Fruit fly (Drosophila melanogaster) whole organism, embryonic: ENCODE data around the gene Bap111.
A peak's percentile ranks its signal among the peaks of the same experiment; 100 is the strongest.

Experiments used
- B-H2 ChIP-seq: fragments of 200-800 bp; sonication (Bioruptor generic); optimal IDR thresholded peaks from 2 replicates; lab custom pipeline; 2018; ENCODE audit warnings: missing biosample characterization, mild to moderate bottlenecking, missing genetic modification characterization
- CG10267 ChIP-seq: fragments of 200-800 bp; sonication (Bioruptor generic); optimal IDR thresholded peaks from 2 replicates; lab custom pipeline; 2018; ENCODE audit warnings: missing biosample characterization, mild to moderate bottlenecking, missing genetic modification characterization, moderate library complexity
- CG10274 ChIP-seq: fragments of 200-800 bp; sonication (Bioruptor generic); optimal IDR thresholded peaks from 3 replicates; lab custom pipeline; 2017; ENCODE audit warnings: missing biosample characterization, mild to moderate bottlenecking, missing genetic modification characterization
- CG11723 ChIP-seq: fragments of 200-800 bp; sonication (Bioruptor generic); optimal IDR thresholded peaks from 2 replicates; lab custom pipeline; 2017; ENCODE audit warnings: missing biosample characterization, mild to moderate bottlenecking, missing genetic modification characterization
- CG12071 ChIP-seq: fragments of 200-800 bp; sonication (Bioruptor generic); optimal IDR thresholded peaks from 3 replicates; lab custom pipeline; 2018; ENCODE audit warnings: missing biosample characterization, mild to moderate bottlenecking, missing genetic modification characterization
- CG12391 ChIP-seq: fragments of 200-800 bp; sonication (Bioruptor generic); optimal IDR thresholded peaks from 3 replicates; lab custom pipeline; 2018; ENCODE audit warnings: missing biosample characterization, mild to moderate bottlenecking, missing genetic modification characterization, moderate library complexity
- CG13287 ChIP-seq: fragments of 200-800 bp; sonication (Bioruptor generic); IDR thresholded peaks from 2 replicates; pipeline ENCODE4 v1.3.6; 2022; ENCODE audit warnings: missing biosample characterization, missing genetic modification characterization; ENCODE audit not compliant: partially characterized antibody
- CG13775 ChIP-seq: fragments of 200-800 bp; sonication (Bioruptor generic); optimal IDR thresholded peaks from 3 replicates; lab custom pipeline; 2017; ENCODE audit warnings: missing biosample characterization, mild to moderate bottlenecking, missing genetic modification characterization
- CG13894 ChIP-seq: fragments of 200-800 bp; sonication (Bioruptor generic); optimal IDR thresholded peaks from 3 replicates; lab custom pipeline; 2018; ENCODE audit warnings: missing biosample characterization, mild to moderate bottlenecking, missing genetic modification characterization, moderate library complexity
- CG15269 ChIP-seq: fragments of 200-800 bp; sonication (Bioruptor generic); optimal IDR thresholded peaks from 2 replicates; lab custom pipeline; 2018; ENCODE audit warnings: missing biosample characterization, mild to moderate bottlenecking, missing genetic modification characterization, moderate library complexity
- CG15696 ChIP-seq: fragments of 200-800 bp; sonication (Bioruptor generic); optimal IDR thresholded peaks from 2 replicates; lab custom pipeline; 2019; ENCODE audit warnings: missing biosample characterization, mild to moderate bottlenecking, missing genetic modification characterization, moderate library complexity
- CG1602 ChIP-seq: fragments of 200-800 bp; sonication (Bioruptor generic); optimal IDR thresholded peaks from 3 replicates; lab custom pipeline; 2016; ENCODE audit warnings: missing biosample characterization, missing genetic modification characterization
- CG18619 ChIP-seq: fragments of 200-800 bp; sonication (Bioruptor generic); optimal IDR thresholded peaks from 3 replicates; lab custom pipeline; 2017; ENCODE audit warnings: missing biosample characterization, mild to moderate bottlenecking, missing genetic modification characterization
- CG2199 ChIP-seq: fragments of 200-800 bp; sonication (Bioruptor generic); IDR thresholded peaks from 3 replicates; pipeline ENCODE4 v1.3.6; 2022; ENCODE audit warnings: missing biosample characterization, missing genetic modification characterization
- CG2202 ChIP-seq: fragments of 200-800 bp; sonication (Bioruptor generic); optimal IDR thresholded peaks from 2 replicates; lab custom pipeline; 2018; ENCODE audit warnings: missing biosample characterization, mild to moderate bottlenecking, missing genetic modification characterization
- CG31224 ChIP-seq: fragments of 200-800 bp; sonication (Bioruptor generic); IDR thresholded peaks from 2 replicates; pipeline ENCODE4 v1.3.6; 2022; ENCODE audit warnings: missing biosample characterization, missing genetic modification characterization
- CG3281 ChIP-seq: fragments of 200-800 bp; sonication (Bioruptor generic); optimal IDR thresholded peaks from 3 replicates; lab custom pipeline; 2017; ENCODE audit warnings: missing biosample characterization, mild to moderate bottlenecking, missing genetic modification characterization
- CG4730 ChIP-seq: fragments of 200-800 bp; sonication (Bioruptor generic); IDR thresholded peaks from 2 replicates; pipeline ENCODE4 v1.3.6; 2022; ENCODE audit warnings: missing biosample characterization, missing genetic modification characterization
- CG4854 ChIP-seq: fragments of 200-800 bp; sonication (Bioruptor generic); optimal IDR thresholded peaks from 2 replicates; lab custom pipeline; 2016; ENCODE audit warnings: missing biosample characterization, missing genetic modification characterization, inconsistent platforms
- CG6791 ChIP-seq: fragments of 200-800 bp; sonication (Bioruptor generic); IDR thresholded peaks from 3 replicates; pipeline ENCODE4 v1.3.6; 2022; ENCODE audit warnings: missing biosample characterization, missing genetic modification characterization; ENCODE audit not compliant: partially characterized antibody
- CG7372 ChIP-seq: fragments of 200-800 bp; sonication (Bioruptor generic); IDR thresholded peaks from 2 replicates; pipeline ENCODE4 v1.3.6; 2022; ENCODE audit warnings: missing biosample characterization, missing genetic modification characterization
- CG7839 ChIP-seq: fragments of 200-800 bp; sonication (Bioruptor generic); optimal IDR thresholded peaks from 3 replicates; lab custom pipeline; 2018; ENCODE audit warnings: missing biosample characterization, mild to moderate bottlenecking, missing genetic modification characterization, moderate library complexity
- Elba2 ChIP-seq: fragments of 200-800 bp; sonication (Bioruptor generic); optimal IDR thresholded peaks from 3 replicates; lab custom pipeline; 2016; ENCODE audit warnings: missing biosample characterization, missing genetic modification characterization
- Gug ChIP-seq: fragments of 200-800 bp; sonication (Bioruptor generic); IDR thresholded peaks from 4 replicates; pipeline ENCODE4 v1.3.6; 2022; ENCODE audit warnings: missing biosample characterization, missing genetic modification characterization
- Hand ChIP-seq: fragments of 200-800 bp; sonication (Bioruptor generic); optimal IDR thresholded peaks from 2 replicates; lab custom pipeline; 2017; ENCODE audit warnings: mild to moderate bottlenecking, missing biosample characterization, missing genetic modification reagents, missing genetic modification characterization
- Hmx ChIP-seq: fragments of 200-800 bp; sonication (Bioruptor generic); optimal IDR thresholded peaks from 2 replicates; lab custom pipeline; 2016; ENCODE audit warnings: missing biosample characterization, missing genetic modification characterization
- MESR4 ChIP-seq: fragments of 200-800 bp; sonication (Bioruptor generic); optimal IDR thresholded peaks from 2 replicates; lab custom pipeline; 2018; ENCODE audit warnings: missing biosample characterization, mild to moderate bottlenecking, missing genetic modification characterization, moderate library complexity
- NC2α ChIP-seq: fragments of 200-800 bp; sonication (Bioruptor generic); optimal IDR thresholded peaks from 2 replicates; lab custom pipeline; 2016; ENCODE audit warnings: missing biosample characterization, missing genetic modification characterization
- Nf-YB ChIP-seq: fragments of 200-800 bp; sonication (Bioruptor generic); optimal IDR thresholded peaks from 3 replicates; lab custom pipeline; 2019; ENCODE audit warnings: missing biosample characterization, mild to moderate bottlenecking, missing genetic modification characterization, moderate library complexity
- Sin3A ChIP-seq: fragments of >200 bp; optimal IDR thresholded peaks from 2 replicates; lab custom pipeline; 2018
- Sry-δ ChIP-seq: fragments of 200-800 bp; sonication (Bioruptor generic); optimal IDR thresholded peaks from 2 replicates; lab custom pipeline; 2016; ENCODE audit warnings: missing biosample characterization, missing genetic modification characterization
- Ssrp ChIP-seq: fragments of 200-800 bp; sonication (Bioruptor generic); optimal IDR thresholded peaks from 2 replicates; lab custom pipeline; 2018; ENCODE audit warnings: missing biosample characterization, mild to moderate bottlenecking, missing genetic modification characterization, moderate library complexity
- Usf ChIP-seq: fragments of 200-800 bp; sonication (Bioruptor generic); optimal IDR thresholded peaks from 2 replicates; lab custom pipeline; 2017; ENCODE audit warnings: missing genotype, missing biosample characterization, missing genetic modification characterization
- btn ChIP-seq: fragments of 200-800 bp; sonication (Bioruptor generic); optimal IDR thresholded peaks from 2 replicates; lab custom pipeline; 2016; ENCODE audit warnings: missing biosample characterization, missing genetic modification characterization
- dimm ChIP-seq: fragments of 200-800 bp; sonication (Bioruptor generic); IDR thresholded peaks from 2 replicates; pipeline ENCODE4 v1.3.6; 2022; ENCODE audit warnings: missing biosample characterization, missing genetic modification characterization
- gce ChIP-seq: fragments of 200-800 bp; sonication (Bioruptor generic); IDR thresholded peaks from 3 replicates; pipeline ENCODE4 v1.3.6; 2022; ENCODE audit warnings: missing biosample characterization, missing genetic modification characterization
- gcm2 ChIP-seq: fragments of 200-800 bp; sonication (Bioruptor generic); optimal IDR thresholded peaks from 2 replicates; lab custom pipeline; 2016; ENCODE audit warnings: missing biosample characterization, missing genetic modification characterization
- inv ChIP-seq: fragments of 200-800 bp; sonication (Bioruptor generic); IDR thresholded peaks from 2 replicates; pipeline ENCODE4 v1.3.6; 2022; ENCODE audit warnings: missing biosample characterization, missing genetic modification characterization; ENCODE audit not compliant: partially characterized antibody
- kay ChIP-seq: fragments of 200-800 bp; sonication (Bioruptor generic); optimal IDR thresholded peaks from 2 replicates; lab custom pipeline; 2016; ENCODE audit warnings: missing biosample characterization, missing genetic modification characterization
- knrl ChIP-seq: fragments of 200-800 bp; sonication (Bioruptor generic); IDR thresholded peaks from 3 replicates; pipeline ENCODE4 v1.3.6; 2022; ENCODE audit warnings: missing biosample characterization, missing genetic modification characterization; ENCODE audit not compliant: partially characterized antibody
- luna ChIP-seq: fragments of 200-800 bp; sonication (Bioruptor generic); optimal IDR thresholded peaks from 2 replicates; lab custom pipeline; 2016; ENCODE audit warnings: missing biosample characterization, missing genetic modification characterization
- nerfin-2 ChIP-seq: fragments of 200-800 bp; sonication (Bioruptor generic); IDR thresholded peaks from 2 replicates; pipeline ENCODE4 v1.3.6; 2022; ENCODE audit warnings: missing biosample characterization, missing genetic modification characterization; ENCODE audit not compliant: partially characterized antibody
- odd ChIP-seq: fragments of 200-800 bp; sonication (Bioruptor generic); optimal IDR thresholded peaks from 2 replicates; lab custom pipeline; 2017; ENCODE audit warnings: missing biosample characterization, mild to moderate bottlenecking, missing genetic modification characterization
- org-1 ChIP-seq: fragments of 200-800 bp; sonication (Bioruptor generic); optimal IDR thresholded peaks from 2 replicates; lab custom pipeline; 2017; ENCODE audit warnings: missing biosample characterization, missing genetic modification characterization
- otp ChIP-seq: fragments of 200-800 bp; sonication (Bioruptor generic); IDR thresholded peaks from 3 replicates; pipeline ENCODE4, ENCODE4 v1.3.6; 2022; ENCODE audit warnings: missing biosample characterization, missing genetic modification characterization
- pros ChIP-seq: fragments of 200-800 bp; sonication (Bioruptor generic); optimal IDR thresholded peaks from 3 replicates; lab custom pipeline; 2019; ENCODE audit warnings: missing biosample characterization, mild to moderate bottlenecking, missing genetic modification characterization, moderate library complexity
- sens ChIP-seq: fragments of 200-800 bp; sonication (Bioruptor generic); peaks from one replicate; lab custom pipeline; 2016; ENCODE audit warnings: missing biosample characterization, missing genetic modification characterization
- so ChIP-seq: fragments of 200-800 bp; sonication (Bioruptor generic); IDR thresholded peaks from 3 replicates; pipeline ENCODE4 v1.3.6; 2022; ENCODE audit warnings: missing biosample characterization, missing genetic modification characterization
- usp ChIP-seq: fragments of >200 bp; optimal IDR thresholded peaks from 2 replicates; lab custom pipeline; 2017; ENCODE audit warnings: missing biosample characterization, missing genetic modification characterization
- yki ChIP-seq: fragments of >200 bp; optimal IDR thresholded peaks from 3 replicates; lab custom pipeline; 2018
- z ChIP-seq: fragments of 200-800 bp; sonication (Bioruptor generic); IDR thresholded peaks from 3 replicates; pipeline ENCODE4 v1.3.6; 2022; ENCODE audit warnings: missing biosample characterization, missing genetic modification characterization

Gene Bap111

dm6 chrX:9196362-9196761, 47.3 kb downstream of the Bap111 start, which contains the start of gene CG12118 (continued):
- peak; percentile 79 for TF ChIP-seq Sry-δ
- TF ChIP-seq CG15269 (tag; lab: Kevin White, UChicago): peak; percentile 75
- peak; percentile 28 for TF ChIP-seq org-1 (GFP tag; lab: Kevin White, UChicago)
- TF ChIP-seq CG7839 (tag; lab: Kevin White, UChicago): peak; percentile 76
- peak; percentile 89 for TF ChIP-seq nerfin-2 (GFP tag; lab: Robert Waterston, UW)
- peak; percentile 53 for TF ChIP-seq Nf-YB
- peak; percentile 43 for TF ChIP-seq odd (GFP tag; lab: Kevin White, UChicago)
- no peak for TF ChIP-seq CG12071 (GFP tag; lab: Kevin White, UChicago)
- TF ChIP-seq btn (GFP tag; lab: Kevin White, UChicago): no peak
- TF ChIP-seq otp (GFP tag; lab: Robert Waterston, UW): peak; percentile 73; the same call in 2 of the 3 replicates
- peak; percentile 58; the same call in 3 of the 4 replicates for TF ChIP-seq Gug (GFP tag; lab: Robert Waterston, UW)
- TF ChIP-seq CG31224 (GFP tag; lab: Robert Waterston, UW): peak; percentile 79
- no peak for TF ChIP-seq Usf (GFP tag; lab: Kevin White, UChicago)
- TF ChIP-seq so (GFP tag; lab: Robert Waterston, UW): peak; percentile 56; the same call in 1 of the 3 replicates
- TF ChIP-seq gcm2: peak; percentile 13
- TF ChIP-seq pros (GFP tag; lab: Kevin White, UChicago): no peak
- TF ChIP-seq CG10274: no peak
- TF ChIP-seq Sin3A: no peak
- no peak for TF ChIP-seq gce (GFP tag; lab: Robert Waterston, UW)
- peak; percentile 80 for TF ChIP-seq CG13775
- TF ChIP-seq CG11723 (GFP tag; lab: Kevin White, UChicago): peak; percentile 32
- TF ChIP-seq Ssrp (tag; lab: Kevin White, UChicago): peak; percentile 74
- no peak for TF ChIP-seq luna (GFP tag; lab: Kevin White, UChicago)
- no peak for TF ChIP-seq MESR4 (GFP tag; lab: Kevin White, UChicago)
- no peak for TF ChIP-seq usp (GFP tag; lab: Kevin White, UChicago)
- peak; percentile 62 for TF ChIP-seq kay (GFP tag; lab: Kevin White, UChicago)
- TF ChIP-seq knrl: peak; percentile 93
- peak; percentile 32 for TF ChIP-seq Hand
- peak; percentile 57 for TF ChIP-seq CG18619 (GFP tag; lab: Kevin White, UChicago)
- TF ChIP-seq CG4854 (GFP tag; lab: Kevin White, UChicago): peak; percentile 55
- TF ChIP-seq CG4730 (GFP tag; lab: Robert Waterston, UW): peak; percentile 59; the same call in 1 of the 2 replicates
- TF ChIP-seq CG12391: peak; percentile 91
- TF ChIP-seq Elba2 (GFP tag; lab: Kevin White, UChicago): peak; percentile 23
- TF ChIP-seq Hmx (GFP tag; lab: Kevin White, UChicago): no peak
- peak; percentile 88 for TF ChIP-seq sens (GFP tag; lab: Kevin White, UChicago)
- TF ChIP-seq dimm (GFP tag; lab: Robert Waterston, UW): peak; percentile 39; the same call in 1 of the 2 replicates
- TF ChIP-seq CG2202 (tag; lab: Kevin White, UChicago): peak; percentile 39
- TF ChIP-seq B-H2: peak; percentile 81
- peak; percentile 75 for TF ChIP-seq CG13894 (tag; lab: Kevin White, UChicago)
- no peak for TF ChIP-seq yki (lab: Kevin White, UChicago)
- peak; percentile 83 for TF ChIP-seq CG1602 (GFP tag; lab: Kevin White, UChicago)
- TF ChIP-seq CG10267 (tag; lab: Kevin White, UChicago): peak; percentile 81
- peak; percentile 77 for TF ChIP-seq CG7372 (GFP tag; lab: Robert Waterston, UW)
- TF ChIP-seq CG6791 (GFP tag; lab: Robert Waterston, UW): peak; percentile 82
- no peak for TF ChIP-seq CG2199 (GFP tag; lab: Robert Waterston, UW)
- TF ChIP-seq CG15696: peak; percentile 62
- no peak for TF ChIP-seq z (GFP tag; lab: Robert Waterston, UW)
- TF ChIP-seq inv (GFP tag; lab: Robert Waterston, UW): peak; percentile 73
- no peak for TF ChIP-seq NC2α (GFP tag; lab: Kevin White, UChicago)
- peak; percentile 47 for TF ChIP-seq CG3281 (GFP tag; lab: Kevin White, UChicago)
- TF ChIP-seq CG13287: peak; percentile 96
